Fruit fly (Drosophila melanogaster): ENCODE results near the gene CG7781.

- TF ChIP-seq psq (optimal IDR thresholded peaks at IDR 0.05) (no peak), CG8478 (optimal IDR thresholded peaks at IDR 0.05) (no peak), pan (optimal IDR thresholded peaks at IDR 0.05) (no peak), usp (GFP tag; optimal IDR thresholded peaks at IDR 0.05) (no peak), EcR (GFP tag; optimal IDR thresholded peaks at IDR 0.05) (no peak)
Observed at dm6 chr2L:8288087-8288486, 37.1 kb downstream of the CG7781 start.

Data from whole organism.